Fruit fly (Drosophila melanogaster) whole organism, embryonic: ENCODE results near the gene shf.

Experiments
- BEAF-32 ChIP-seq: fragments of 200-800 bp; sonication (Bioruptor generic); optimal IDR thresholded peaks from 3 replicates; lab custom pipeline; 2017; ENCODE audit warnings: missing biosample characterization, missing genetic modification characterization, mild to moderate bottlenecking, moderate library complexity, missing genetic modification reagents
- CG1233 ChIP-seq: fragments of 200-800 bp; sonication (Bioruptor generic); optimal IDR thresholded peaks from 4 replicates; lab custom pipeline; 2018; ENCODE audit warnings: missing biosample characterization, mild to moderate bottlenecking, missing genetic modification characterization
- CG13424 ChIP-seq: fragments of 200-800 bp; sonication (Bioruptor generic); optimal IDR thresholded peaks from 2 replicates; lab custom pipeline; 2019; ENCODE audit warnings: missing biosample characterization, mild to moderate bottlenecking, missing genetic modification characterization, moderate library complexity
- CG15011 ChIP-seq: fragments of 200-800 bp; sonication (Bioruptor generic); optimal IDR thresholded peaks from 3 replicates; lab custom pipeline; 2018; ENCODE audit warnings: missing biosample characterization, mild to moderate bottlenecking, missing genetic modification characterization
- CG15269 ChIP-seq: fragments of 200-800 bp; sonication (Bioruptor generic); optimal IDR thresholded peaks from 2 replicates; lab custom pipeline; 2018; ENCODE audit warnings: missing biosample characterization, mild to moderate bottlenecking, missing genetic modification characterization, moderate library complexity
- CG1529 ChIP-seq: fragments of 200-800 bp; sonication (Bioruptor generic); optimal IDR thresholded peaks from 3 replicates; lab custom pipeline; 2018; ENCODE audit warnings: missing biosample characterization, missing genetic modification characterization
- CG15601 ChIP-seq: fragments of 200-800 bp; sonication (Bioruptor generic); optimal IDR thresholded peaks from 3 replicates; lab custom pipeline; 2019; ENCODE audit warnings: missing biosample characterization, mild to moderate bottlenecking, missing genetic modification characterization, moderate library complexity
- CG2129 ChIP-seq: fragments of 200-800 bp; sonication (Bioruptor generic); IDR thresholded peaks from 2 replicates; pipeline ENCODE4 v1.3.6; 2022; ENCODE audit warnings: missing biosample characterization, missing genetic modification characterization; ENCODE audit not compliant: partially characterized antibody
- CG3065 ChIP-seq: fragments of 200-800 bp; sonication (Bioruptor generic); optimal IDR thresholded peaks from 2 replicates; lab custom pipeline; 2016; ENCODE audit warnings: missing biosample characterization, missing genetic modification characterization
- CG3726 ChIP-seq: fragments of 200-800 bp; sonication (Bioruptor generic); IDR thresholded peaks from 3 replicates; pipeline ENCODE4, ENCODE4 v1.3.6; 2022; ENCODE audit warnings: missing biosample characterization, missing genetic modification characterization
- CG4854 ChIP-seq: fragments of 200-800 bp; sonication (Bioruptor generic); optimal IDR thresholded peaks from 2 replicates; lab custom pipeline; 2016; ENCODE audit warnings: missing biosample characterization, missing genetic modification characterization, inconsistent platforms
- CG5180 ChIP-seq: fragments of 200-800 bp; sonication (Bioruptor generic); optimal IDR thresholded peaks from 3 replicates; lab custom pipeline; 2017; ENCODE audit warnings: missing biosample characterization, missing genetic modification characterization, mild to moderate bottlenecking, moderate library complexity, missing genetic modification reagents
- CG5245 ChIP-seq: fragments of 200-800 bp; sonication (Bioruptor generic); optimal IDR thresholded peaks from 3 replicates; lab custom pipeline; 2016; ENCODE audit warnings: missing biosample characterization, missing genetic modification characterization
- CG6254 ChIP-seq: fragments of 200-800 bp; sonication (Bioruptor generic); optimal IDR thresholded peaks from 3 replicates; lab custom pipeline; 2017; ENCODE audit warnings: mild to moderate bottlenecking, missing biosample characterization, missing genetic modification reagents, missing genetic modification characterization
- CG7556 ChIP-seq: fragments of 200-800 bp; sonication (Bioruptor generic); optimal IDR thresholded peaks from 2 replicates; lab custom pipeline; 2017; ENCODE audit warnings: missing biosample characterization, mild to moderate bottlenecking, missing genetic modification characterization
- CG7786 ChIP-seq: fragments of 200-800 bp; sonication (Bioruptor generic); optimal IDR thresholded peaks from 2 replicates; lab custom pipeline; 2016; ENCODE audit warnings: missing biosample characterization, missing genetic modification characterization
- D19A ChIP-seq: fragments of 200-800 bp; optimal IDR thresholded peaks from 3 replicates; lab custom pipeline; 2019; ENCODE audit warnings: missing biosample characterization, mild to moderate bottlenecking, missing genetic modification characterization, moderate library complexity
- Deaf1 ChIP-seq: fragments of 200-800 bp; optimal IDR thresholded peaks from 3 replicates; lab custom pipeline; 2019; ENCODE audit warnings: missing biosample characterization, mild to moderate bottlenecking, missing genetic modification characterization, moderate library complexity
- Dfd ChIP-seq, 2 experiments: fragments of >200 bp; optimal IDR thresholded peaks; 2 replicates each; lab custom pipeline; 2017; ENCODE audit warnings: missing biosample characterization in 2 of 2, missing genetic modification characterization in 2 of 2
- Doc2 ChIP-seq: fragments of 200-800 bp; sonication (Bioruptor generic); IDR thresholded peaks from 2 replicates; pipeline ENCODE4 v1.3.6; 2022; ENCODE audit warnings: missing biosample characterization, missing genetic modification characterization
- Doc3 ChIP-seq: fragments of 200-800 bp; sonication (Bioruptor generic); IDR thresholded peaks from 3 replicates; pipeline ENCODE4 v1.3.6; 2022; ENCODE audit warnings: missing biosample characterization, missing genetic modification characterization; ENCODE audit not compliant: partially characterized antibody
- Hand ChIP-seq: fragments of 200-800 bp; sonication (Bioruptor generic); optimal IDR thresholded peaks from 2 replicates; lab custom pipeline; 2017; ENCODE audit warnings: mild to moderate bottlenecking, missing biosample characterization, missing genetic modification reagents, missing genetic modification characterization
- Hr39 ChIP-seq: fragments of >200 bp; optimal IDR thresholded peaks from 2 replicates; lab custom pipeline; 2017
- Hr78 ChIP-seq, 2 experiments: fragments of 200-800 bp in 1 of 2; fragments of >200 bp in 1 of 2; sonication (Bioruptor generic) in 1 of 2; optimal IDR thresholded peaks; 2 replicates each; lab custom pipeline; 2017 to 2019; ENCODE audit warnings: missing biosample characterization in 2 of 2, missing genetic modification characterization in 2 of 2, mild to moderate bottlenecking in 1 of 2, moderate library complexity in 1 of 2
- Max ChIP-seq: fragments of 200-800 bp; sonication (Bioruptor generic); optimal IDR thresholded peaks from 2 replicates; lab custom pipeline; 2016; ENCODE audit warnings: missing biosample characterization, mild to moderate bottlenecking, missing genetic modification characterization
- Med ChIP-seq: fragments of 200-800 bp; sonication (Bioruptor generic); peaks from one replicate; lab custom pipeline; 2016; ENCODE audit warnings: missing biosample characterization, missing genetic modification characterization, mild to moderate bottlenecking, inconsistent platforms, moderate library complexity
- Mes4 ChIP-seq: fragments of 200-800 bp; sonication (Bioruptor generic); optimal IDR thresholded peaks from 2 replicates; lab custom pipeline; 2016; ENCODE audit warnings: missing biosample characterization, missing genetic modification characterization
- Neu2 ChIP-seq: fragments of 200-800 bp; sonication (Bioruptor generic); optimal IDR thresholded peaks from 3 replicates; lab custom pipeline; 2016; ENCODE audit warnings: missing biosample characterization, missing genetic modification characterization, borderline replicate concordance
- Nf-YC ChIP-seq: fragments of 200-800 bp; optimal IDR thresholded peaks from 3 replicates; lab custom pipeline; 2019; ENCODE audit warnings: missing biosample characterization, mild to moderate bottlenecking, missing genetic modification characterization, moderate library complexity
- Rfx ChIP-seq: fragments of 200-800 bp; sonication (Bioruptor generic); IDR thresholded peaks from 2 replicates; pipeline ENCODE4 v1.3.6; 2022; ENCODE audit warnings: missing biosample characterization, missing genetic modification characterization
- Sry-β ChIP-seq: fragments of 200-800 bp; sonication (Bioruptor generic); optimal IDR thresholded peaks from 2 replicates; lab custom pipeline; 2018; ENCODE audit warnings: missing biosample characterization, mild to moderate bottlenecking, missing genetic modification characterization, moderate library complexity
- ab ChIP-seq: fragments of 200-800 bp; sonication (Bioruptor generic); optimal IDR thresholded peaks from 2 replicates; lab custom pipeline; 2016; ENCODE audit warnings: missing biosample characterization, missing genetic modification characterization
- ato ChIP-seq: fragments of 200-800 bp; sonication (Bioruptor generic); IDR thresholded peaks from 2 replicates; pipeline ENCODE4 v1.3.6; 2022; ENCODE audit warnings: missing biosample characterization, missing genetic modification characterization; ENCODE audit not compliant: partially characterized antibody
- cg ChIP-seq: fragments of 200-800 bp; sonication (Bioruptor generic); optimal IDR thresholded peaks from 3 replicates; lab custom pipeline; 2019; ENCODE audit warnings: missing biosample characterization, mild to moderate bottlenecking, missing genetic modification characterization, moderate library complexity
- dm ChIP-seq: fragments of 200-800 bp; sonication (Bioruptor generic); optimal IDR thresholded peaks from 3 replicates; lab custom pipeline; 2016; ENCODE audit warnings: missing biosample characterization, missing genetic modification characterization
- eve ChIP-seq, 2 experiments: fragments of >200 bp; optimal IDR thresholded peaks; 2 replicates each; lab custom pipeline; 2017; ENCODE audit warnings: missing biosample characterization in 2 of 2, missing genetic modification characterization in 2 of 2
- fru ChIP-seq: fragments of >200 bp; optimal IDR thresholded peaks from 2 replicates; lab custom pipeline; 2017
- gem ChIP-seq: fragments of 200-800 bp; sonication (Bioruptor generic); optimal IDR thresholded peaks from 2 replicates; lab custom pipeline; 2019; ENCODE audit warnings: missing biosample characterization, mild to moderate bottlenecking, missing genetic modification characterization, moderate library complexity
- jigr1 ChIP-seq: fragments of 200-800 bp; sonication (Bioruptor generic); IDR thresholded peaks from 3 replicates; pipeline ENCODE4 v1.3.6; 2022; ENCODE audit warnings: missing biosample characterization, missing genetic modification characterization
- jumu ChIP-seq: fragments of 200-800 bp; sonication (Bioruptor generic); optimal IDR thresholded peaks from 3 replicates; lab custom pipeline; 2016; ENCODE audit warnings: missing biosample characterization, missing genetic modification characterization
- nau ChIP-seq: fragments of 200-800 bp; sonication (Bioruptor generic); optimal IDR thresholded peaks from 3 replicates; lab custom pipeline; 2017; ENCODE audit warnings: missing biosample characterization, mild to moderate bottlenecking, missing genetic modification characterization, missing genetic modification reagents
- odd ChIP-seq: fragments of 200-800 bp; sonication (Bioruptor generic); optimal IDR thresholded peaks from 2 replicates; lab custom pipeline; 2017; ENCODE audit warnings: missing biosample characterization, mild to moderate bottlenecking, missing genetic modification characterization
- org-1 ChIP-seq: fragments of 200-800 bp; sonication (Bioruptor generic); optimal IDR thresholded peaks from 2 replicates; lab custom pipeline; 2017; ENCODE audit warnings: missing biosample characterization, missing genetic modification characterization
- ranshi ChIP-seq: fragments of 200-800 bp; sonication (Bioruptor generic); IDR thresholded peaks from 2 replicates; pipeline ENCODE4 v1.3.6; 2022; ENCODE audit warnings: missing biosample characterization, missing genetic modification characterization
- sens ChIP-seq: fragments of 200-800 bp; sonication (Bioruptor generic); peaks from one replicate; lab custom pipeline; 2016; ENCODE audit warnings: missing biosample characterization, missing genetic modification characterization
- sens-2 ChIP-seq: fragments of 200-800 bp; sonication (Bioruptor generic); IDR thresholded peaks from 2 replicates; pipeline ENCODE4 v1.3.6; 2022; ENCODE audit warnings: missing biosample characterization, missing genetic modification characterization
- sob ChIP-seq: fragments of 200-800 bp; sonication (Bioruptor generic); IDR thresholded peaks from 2 replicates; pipeline ENCODE4 v1.3.6; 2022; ENCODE audit warnings: missing biosample characterization, missing genetic modification characterization
- sqz ChIP-seq: fragments of 200-800 bp; sonication (Bioruptor generic); optimal IDR thresholded peaks from 3 replicates; lab custom pipeline; 2018; ENCODE audit warnings: missing biosample characterization, mild to moderate bottlenecking, missing genetic modification characterization
- stc ChIP-seq: fragments of 200-800 bp; sonication (Bioruptor generic); IDR thresholded peaks from 2 replicates; pipeline ENCODE4 v1.3.6; 2022; ENCODE audit warnings: missing biosample characterization, missing genetic modification characterization
- tap ChIP-seq: fragments of 200-800 bp; optimal IDR thresholded peaks from 3 replicates; lab custom pipeline; 2019; ENCODE audit warnings: missing biosample characterization, mild to moderate bottlenecking, missing genetic modification characterization, moderate library complexity

The shf gene

dm6 chrX:6775622-6776021 is 3.8 kb downstream of the shf start (continued):
- TF ChIP-seq Hr78 (GFP tag; optimal IDR thresholded peaks at IDR 0.05; lab: Kevin White, UChicago) (no peak), sens (no peak), Nf-YC (tag; lab: Kevin White, UChicago) (no peak), cg (GFP tag; lab: Kevin White, UChicago) (no peak), CG15269 (tag; lab: Kevin White, UChicago) (peak; percentile 46), dm (no peak), CG7786 (GFP tag; lab: Kevin White, UChicago) (no peak), sens-2 (GFP tag; lab: Robert Waterston, UW) (no peak), Med (GFP tag; lab: Kevin White, UChicago) (peak; percentile 43), CG5180 (GFP tag; lab: Kevin White, UChicago) (peak; percentile 89), BEAF-32 (GFP tag; lab: Kevin White, UChicago) (no peak)

dm6 chrX:6770924-6771323 is 8.5 kb downstream of the shf start, which contains the start of gene Coq7:
TSS of gene Coq7 (plus strand) at chrX:6771225.
- no peak for TF ChIP-seq ab
- TF ChIP-seq sqz, result no peak
- TF ChIP-seq CG1529 (GFP tag; lab: Kevin White, UChicago), result peak; percentile 66
- no peak for TF ChIP-seq CG15011
- no peak for TF ChIP-seq Hr39
- no peak for TF ChIP-seq Dfd (GFP tag; optimal IDR thresholded peaks at IDR 0.05; lab: Kevin White, UChicago)
- TF ChIP-seq Rfx (GFP tag; lab: Robert Waterston, UW), result peak; percentile 95
- TF ChIP-seq CG6254 (GFP tag; lab: Kevin White, UChicago), result peak; percentile 51
- no peak for TF ChIP-seq Deaf1
- TF ChIP-seq Doc3 (GFP tag; lab: Robert Waterston, UW), result peak; percentile 99
- TF ChIP-seq Doc2 (GFP tag; lab: Robert Waterston, UW), result peak; percentile 61; the same call in 1 of the 2 replicates
- no peak for TF ChIP-seq CG15601 (tag; lab: Kevin White, UChicago)
- peak; percentile 90 for TF ChIP-seq ranshi (GFP tag; lab: Robert Waterston, UW)
- TF ChIP-seq CG2129 (GFP tag; lab: Robert Waterston, UW), result peak; percentile 97
- TF ChIP-seq CG3065 (GFP tag; lab: Kevin White, UChicago), result peak; percentile 77
- TF ChIP-seq gem (tag; lab: Kevin White, UChicago), result peak; percentile 92
- peak; percentile 91 for TF ChIP-seq stc (GFP tag; lab: Robert Waterston, UW)
- peak; percentile 76 for TF ChIP-seq CG5245 (GFP tag; lab: Kevin White, UChicago)
- TF ChIP-seq odd, result no peak
- TF ChIP-seq Sry-β (GFP tag; lab: Kevin White, UChicago), result peak; percentile 27
- TF ChIP-seq nau (GFP tag; lab: Kevin White, UChicago), result no peak
- TF ChIP-seq jigr1 (GFP tag; lab: Robert Waterston, UW), result peak; percentile 84; the same call in 2 of the 3 replicates
- peak; percentile 89 for TF ChIP-seq ato (GFP tag; lab: Robert Waterston, UW)
- peak; percentile 79 for TF ChIP-seq CG7556 (GFP tag; lab: Kevin White, UChicago)
- peak; percentile 55 for TF ChIP-seq jumu
- no peak for TF ChIP-seq CG1233
- TF ChIP-seq D19A, result no peak
- no peak for TF ChIP-seq Mes4 (GFP tag; lab: Kevin White, UChicago)
- no peak for TF ChIP-seq Neu2
- no peak for TF ChIP-seq tap (tag; lab: Kevin White, UChicago)
- peak; percentile 19 for TF ChIP-seq Hand (GFP tag; lab: Kevin White, UChicago)
- TF ChIP-seq CG3726 (GFP tag; lab: Robert Waterston, UW), result peak; percentile 81; the same call in 2 of the 3 replicates
- peak; percentile 91 for TF ChIP-seq sob
- TF ChIP-seq CG4854 (GFP tag; lab: Kevin White, UChicago), result no peak
- peak; percentile 85 for TF ChIP-seq Max
- peak; percentile 56 for TF ChIP-seq org-1 (GFP tag; lab: Kevin White, UChicago)
- TF ChIP-seq eve (GFP tag; optimal IDR thresholded peaks at IDR 0.05; lab: Kevin White, UChicago), result no peak
- no peak for TF ChIP-seq fru (lab: Kevin White, UChicago)
- TF ChIP-seq CG13424 (tag; lab: Kevin White, UChicago), result peak; percentile 89
